Fruit fly (Drosophila melanogaster) whole organism, embryonic: ENCODE data around the gene CG6441.

Source experiments
- CG11723 ChIP-seq: fragments of 200-800 bp; sonication (Bioruptor generic); optimal IDR thresholded peaks from 2 replicates; lab custom pipeline; 2017; ENCODE audit warnings: missing biosample characterization, mild to moderate bottlenecking, missing genetic modification characterization
- da ChIP-seq: fragments of 200-800 bp; sonication (Bioruptor generic); optimal IDR thresholded peaks from 2 replicates; lab custom pipeline; 2016; ENCODE audit warnings: missing biosample characterization, missing genetic modification characterization
- gcm ChIP-seq: fragments of 200-800 bp; sonication (Bioruptor generic); optimal IDR thresholded peaks from 2 replicates; lab custom pipeline; 2019; ENCODE audit warnings: missing biosample characterization, mild to moderate bottlenecking, missing genetic modification characterization, moderate library complexity
- gsb-n ChIP-seq: fragments of 200-800 bp; sonication (Bioruptor generic); optimal IDR thresholded peaks from 3 replicates; lab custom pipeline; 2018; ENCODE audit warnings: missing biosample characterization, mild to moderate bottlenecking, missing genetic modification characterization
- pros ChIP-seq: fragments of 200-800 bp; sonication (Bioruptor generic); optimal IDR thresholded peaks from 3 replicates; lab custom pipeline; 2019; ENCODE audit warnings: missing biosample characterization, mild to moderate bottlenecking, missing genetic modification characterization, moderate library complexity
- run ChIP-seq: fragments of 200-800 bp; sonication (Bioruptor generic); optimal IDR thresholded peaks from 3 replicates; lab custom pipeline; 2018; ENCODE audit warnings: missing biosample characterization, mild to moderate bottlenecking, missing genetic modification characterization

- TF ChIP-seq run (tag; lab: Kevin White, UChicago) (no peak), gsb-n (tag; lab: Kevin White, UChicago) (no peak), CG11723 (no peak), gcm (GFP tag; lab: Kevin White, UChicago) (no peak), pros (GFP tag; lab: Kevin White, UChicago) (no peak), da (GFP tag; lab: Kevin White, UChicago) (no peak)
Measured at dm6 chr2L:7442106-7442505, 32.4 kb upstream of the CG6441 start.
